Fruit fly (Drosophila melanogaster): ENCODE measurements around the gene ppl.

DNA sequence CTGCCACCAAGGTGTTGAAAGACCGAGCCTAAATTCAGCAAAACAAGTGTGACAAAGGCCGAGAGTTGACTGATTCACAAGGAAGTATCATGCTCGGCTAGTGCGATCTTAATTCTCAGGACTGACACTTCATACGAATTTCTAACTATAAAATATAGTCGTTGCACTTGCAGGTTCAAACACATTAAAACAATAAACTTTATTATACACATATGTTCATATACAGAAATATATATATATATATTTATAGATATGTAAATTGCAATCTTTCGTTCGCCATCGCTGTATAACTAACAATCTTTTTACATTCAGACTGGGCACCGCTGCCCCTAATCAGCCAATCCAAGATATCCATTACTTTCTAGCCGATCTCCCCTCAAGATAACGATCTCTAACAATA lies 10.8 kb downstream of the ppl start, which contains the start of gene CG9389:
- TF ChIP-seq Dfd (GFP tag; optimal IDR thresholded peaks at IDR 0.05) (no peak), N (GFP tag; optimal IDR thresholded peaks at IDR 0.05) (no peak), usp (GFP tag; optimal IDR thresholded peaks at IDR 0.05) (no peak), fru (GFP tag; optimal IDR thresholded peaks at IDR 0.05) (no peak), lola (GFP tag; optimal IDR thresholded peaks at IDR 0.05) (no peak), OdsH (GFP tag; optimal IDR thresholded peaks at IDR 0.05) (no peak), Mio (GFP tag; optimal IDR thresholded peaks at IDR 0.05) (no peak), HLH106 (tag; optimal IDR thresholded peaks at IDR 0.05) (no peak), dmrt93B (GFP tag; optimal IDR thresholded peaks at IDR 0.05) (no peak), Hr83 (GFP tag; optimal IDR thresholded peaks at IDR 0.05; ENCODE audit: poor library complexity, severe bottlenecking) (no peak)

Measured in whole organism, wandering third instar larva.